Worm (Caenorhabditis elegans) whole organism, young adult: ENCODE measurements around the gene F16F9.1.

Experiments
- C06A6.2 ChIP-seq: fragments of 200-800 bp; sonication (Bioruptor generic); conservative IDR thresholded peaks from 2 replicates; pipeline ENCODE4 v1.3.6; 2022; ENCODE audit warnings: missing genetic modification characterization, missing compliant biosample characterization
- F23B12.7 ChIP-seq: sonication (generic microtip); optimal IDR thresholded peaks from 2 replicates; lab custom pipeline; 2017; ENCODE audit warnings: missing genetic modification characterization, mild to moderate bottlenecking, missing compliant biosample characterization, antibody characterized with exemption, moderate library complexity; ENCODE audit not compliant: insufficient read depth
- F49E8.2 ChIP-seq: sonication (generic microtip); optimal IDR thresholded peaks from 3 replicates; lab custom pipeline; 2017; ENCODE audit warnings: missing genetic modification characterization, mild to moderate bottlenecking, missing compliant biosample characterization, antibody characterized with exemption, moderate library complexity; ENCODE audit not compliant: insufficient read depth
- F52B5.7 ChIP-seq: sonication (generic microtip); optimal IDR thresholded peaks from 2 replicates; lab custom pipeline; 2016; ENCODE audit warnings: mild to moderate bottlenecking, missing genetic modification characterization, missing compliant biosample characterization
- ZK185.1 ChIP-seq: sonication (generic microtip); optimal IDR thresholded peaks from 2 replicates; lab custom pipeline; 2016; ENCODE audit warnings: mild to moderate bottlenecking, missing genetic modification characterization, missing compliant biosample characterization; ENCODE audit not compliant: poor library complexity, severe bottlenecking
- ama-1 ChIP-seq, 3 experiments: fragments of 150-350 bp in 1 of 3; sonication (generic microtip) in 2 of 3; optimal IDR thresholded peaks; 2 replicates each; lab custom pipeline; 2014 to 2018; ENCODE audit warnings: missing biosample characterization in 2 of 3, missing genetic modification characterization in 2 of 3, missing genetic modification reagents in 2 of 3
- dpff-1 ChIP-seq: sonication (generic microtip); optimal IDR thresholded peaks from 2 replicates; lab custom pipeline; 2017; ENCODE audit warnings: mild to moderate bottlenecking, missing genetic modification characterization, missing compliant biosample characterization
- ets-4 ChIP-seq: fragments of 200-800 bp; sonication (Bioruptor generic); optimal IDR thresholded peaks from 2 replicates; lab custom pipeline; 2018; ENCODE audit warnings: mild to moderate bottlenecking, missing genetic modification characterization, missing compliant biosample characterization
- hmg-1.2 ChIP-seq: fragments of 200-800 bp; sonication (Bioruptor generic); IDR thresholded peaks from 2 replicates; pipeline ENCODE4 v1.3.6; 2022; ENCODE audit warnings: missing genetic modification reagents, missing genetic modification characterization, missing compliant biosample characterization
- nfyb-1 ChIP-seq: fragments of 200-800 bp; sonication (Bioruptor generic); IDR thresholded peaks from 2 replicates; pipeline ENCODE4 v1.3.6; 2022; ENCODE audit warnings: missing genetic modification reagents, missing genetic modification characterization, missing compliant biosample characterization
- nhr-80 ChIP-seq: sonication (generic microtip); optimal IDR thresholded peaks from 2 replicates; lab custom pipeline; 2016; ENCODE audit warnings: missing genetic modification characterization, missing compliant biosample characterization
- snpc-1.3 ChIP-seq: sonication (generic microtip); optimal IDR thresholded peaks from 2 replicates; lab custom pipeline; 2017; ENCODE audit warnings: missing genetic modification characterization, mild to moderate bottlenecking, missing compliant biosample characterization, antibody characterized with exemption, moderate library complexity, missing genotype, missing genetic modification reagents; ENCODE audit not compliant: insufficient read depth
- snpc-4 ChIP-seq, 5 experiments: fragments of 150-350 bp in 1 of 5; sonication (generic microtip) in 4 of 5; optimal IDR thresholded peaks; 2 replicates each; lab custom pipeline; 2014 to 2018; ENCODE audit warnings: missing genetic modification characterization in 5 of 5, missing biosample characterization in 3 of 5, antibody characterized with exemption in 2 of 5, mild to moderate bottlenecking in 2 of 5, missing compliant biosample characterization in 2 of 5, missing genotype in 2 of 5, moderate library complexity in 2 of 5, missing genetic modification reagents in 1 of 5
- sptf-2 ChIP-seq: fragments of 200-800 bp; sonication (Bioruptor generic); optimal IDR thresholded peaks from 2 replicates; lab custom pipeline; 2018; ENCODE audit warnings: mild to moderate bottlenecking, missing genetic modification characterization, missing compliant biosample characterization

DNA sequence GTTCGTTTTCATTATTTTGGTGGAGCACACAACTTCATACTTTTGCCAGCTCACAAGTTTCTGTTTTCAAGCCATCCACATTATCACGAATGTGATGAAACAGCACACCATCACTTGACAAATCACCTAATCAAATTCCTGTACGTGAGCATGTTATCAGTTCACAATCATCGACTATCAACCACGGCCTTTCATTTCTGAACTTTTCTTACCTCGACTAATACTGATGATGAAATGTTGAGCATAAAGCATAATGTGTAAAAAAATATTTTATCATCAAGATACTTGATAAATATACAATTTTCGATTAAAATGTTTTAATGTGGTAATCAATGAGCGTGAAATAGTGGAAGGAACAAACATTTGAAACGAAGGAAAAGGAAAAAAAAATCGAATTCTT, 27.3 kb downstream of the F16F9.1 start:
- no peak for TF ChIP-seq F49E8.2 (tag; lab: Kevin White, UChicago)
- TF ChIP-seq dpff-1, result no peak
- TF ChIP-seq ZK185.1, result no peak
- TF ChIP-seq ets-4, result peak; percentile 36
- TF ChIP-seq snpc-1.3 (tag; lab: Kevin White, UChicago), result no peak
- TF ChIP-seq sptf-2 (GFP tag; lab: Kevin White, UChicago), result no peak
- no peak for TF ChIP-seq hmg-1.2 (GFP tag; lab: Robert Waterston, UW)
- no peak for TF ChIP-seq snpc-4 (GFP tag; optimal IDR thresholded peaks at IDR 0.05; lab: Kevin White, UChicago)
- TF ChIP-seq snpc-4 (tag; optimal IDR thresholded peaks at IDR 0.05; lab: Kevin White, UChicago), result no peak
- TF ChIP-seq nhr-80 (tag; lab: Kevin White, UChicago), result peak; percentile 89
- no peak for TF ChIP-seq F23B12.7 (tag; lab: Kevin White, UChicago)
- no peak for TF ChIP-seq ama-1 (optimal IDR thresholded peaks at IDR 0.05; lab: Kevin White, UChicago)
- TF ChIP-seq ama-1 (GFP tag; optimal IDR thresholded peaks at IDR 0.05; lab: Kevin White, UChicago), result no peak
- no peak for TF ChIP-seq F52B5.7
- TF ChIP-seq C06A6.2 (GFP tag; lab: Robert Waterston, UW), result no peak
- no peak for TF ChIP-seq nfyb-1
